Worm (Caenorhabditis elegans) whole organism, young adult: Measurements from ENCODE around the gene rnr-1.

Experiments used
- Y53F4B.3 ChIP-seq: fragments of 200-800 bp; sonication (Bioruptor generic); IDR thresholded peaks from 2 replicates; pipeline ENCODE4 v1.3.6; 2022; ENCODE audit warnings: missing genetic modification reagents, missing genetic modification characterization, missing compliant biosample characterization
- ama-1 ChIP-seq, 3 experiments: fragments of 150-350 bp in 1 of 3; sonication (generic microtip) in 2 of 3; optimal IDR thresholded peaks; 2 replicates each; lab custom pipeline; 2014 to 2018; ENCODE audit warnings: missing biosample characterization in 2 of 3, missing genetic modification characterization in 2 of 3, missing genetic modification reagents in 2 of 3
- snpc-4 ChIP-seq, 5 experiments: fragments of 150-350 bp in 1 of 5; sonication (generic microtip) in 4 of 5; optimal IDR thresholded peaks; 2 replicates each; lab custom pipeline; 2014 to 2018; ENCODE audit warnings: missing genetic modification characterization in 5 of 5, missing biosample characterization in 3 of 5, antibody characterized with exemption in 2 of 5, mild to moderate bottlenecking in 2 of 5, missing compliant biosample characterization in 2 of 5, missing genotype in 2 of 5, moderate library complexity in 2 of 5, missing genetic modification reagents in 1 of 5
- unc-62 ChIP-seq: fragments of 150-350 bp; optimal IDR thresholded peaks from 2 replicates; lab custom pipeline; 2014; ENCODE audit warnings: missing biosample characterization, missing genetic modification reagents, missing genetic modification characterization

DNA sequence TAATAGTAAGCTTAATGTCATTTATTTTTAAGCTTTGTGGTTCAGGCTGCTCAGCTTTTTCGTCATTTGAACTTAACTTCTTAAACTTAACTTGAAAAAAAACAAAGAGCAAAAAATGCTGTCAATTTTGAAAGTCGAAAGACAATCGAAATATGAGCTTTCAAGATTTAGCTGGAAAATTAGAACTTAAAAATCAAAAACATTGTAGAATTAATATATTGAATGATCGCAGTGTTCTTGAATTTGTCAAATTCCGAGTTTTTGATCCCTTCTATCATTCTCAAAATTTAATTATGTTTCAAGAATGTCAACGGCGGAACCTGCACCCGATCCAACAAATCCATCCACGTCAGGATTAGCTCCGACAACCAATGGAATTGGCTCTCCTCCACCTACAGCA lies 47.4 kb downstream of the rnr-1 start, which contains the start of gene tax-4:
- TF ChIP-seq ama-1 (optimal IDR thresholded peaks at IDR 0.05; lab: Kevin White, UChicago) (no peak), ama-1 (GFP tag; optimal IDR thresholded peaks at IDR 0.05; lab: Kevin White, UChicago) (no peak), unc-62 (GFP tag; lab: Kevin White, UChicago) (no peak), snpc-4 (GFP tag; optimal IDR thresholded peaks at IDR 0.05; lab: Kevin White, UChicago) (no peak), snpc-4 (tag; optimal IDR thresholded peaks at IDR 0.05; lab: Kevin White, UChicago) (no peak), Y53F4B.3 (GFP tag; lab: Robert Waterston, UW) (no peak)
